Fruit fly (Drosophila melanogaster): ENCODE measurements around the gene CG32808.
A peak's percentile ranks its signal among the peaks of the same experiment; 100 is the strongest.

CG32808 gene

dm6 chrX:1478276-1479122 lies 8.9 kb upstream of the CG32808 start, which contains the start of gene rush (continued):
- TF ChIP-seq CG16815 (GFP tag; optimal IDR thresholded peaks at IDR 0.05) (no peak), CG3281 (GFP tag; optimal IDR thresholded peaks at IDR 0.05) (no peak), C15 (GFP tag; IDR thresholded peaks at IDR 0.05) (no peak), CG7839 (tag; optimal IDR thresholded peaks at IDR 0.05) (peak; percentile 0), hth (optimal IDR thresholded peaks at IDR 0.05) (no peak), dmrt11E (tag; optimal IDR thresholded peaks at IDR 0.05) (no peak), dimm (GFP tag; IDR thresholded peaks at IDR 0.05) (no peak), CG10267 (tag; optimal IDR thresholded peaks at IDR 0.05) (peak; percentile 91), CG11696 (GFP tag; IDR thresholded peaks at IDR 0.05) (0 out of 2 replicates have a peak, but pooled peaks have one; percentile 15), lmd (GFP tag; IDR thresholded peaks at IDR 0.05) (peak; percentile 45; the same call in 1 of the 2 replicates), zen2 (GFP tag; IDR thresholded peaks at IDR 0.05; ENCODE audit: partially characterized antibody) (no peak), E2f1 (GFP tag; IDR thresholded peaks at IDR 0.05) (no peak), CG33557 (GFP tag; optimal IDR thresholded peaks at IDR 0.05) (no peak), crc (GFP tag; optimal IDR thresholded peaks at IDR 0.05) (no peak), Hand (GFP tag; optimal IDR thresholded peaks at IDR 0.05) (no peak), CG1024 (GFP tag; IDR thresholded peaks at IDR 0.05) (no peak), CG9727 (GFP tag; optimal IDR thresholded peaks at IDR 0.05) (peak; percentile 8), CG10654 (GFP tag; optimal IDR thresholded peaks at IDR 0.05) (no peak), Aef1 (GFP tag; IDR thresholded peaks at IDR 0.05) (0 out of 3 replicates have a peak, but pooled peaks have one; percentile 21), Dfd (GFP tag; optimal IDR thresholded peaks at IDR 0.05) (no peak), Gug (GFP tag; IDR thresholded peaks at IDR 0.05) (peak; percentile 55; the same call in 3 of the 4 replicates), Sox102F (GFP tag; optimal IDR thresholded peaks at IDR 0.05) (no peak), pfk (GFP tag; optimal IDR thresholded peaks at IDR 0.05) (no peak), CG11093 (GFP tag; IDR thresholded peaks at IDR 0.05) (no peak), wdn (GFP tag; IDR thresholded peaks at IDR 0.05) (0 out of 2 replicates have a peak, but pooled peaks have one; percentile 43), Dll (GFP tag; IDR thresholded peaks at IDR 0.05; ENCODE audit: partially characterized antibody) (0 out of 4 replicates have a peak, but pooled peaks have one; percentile 35), D19A (tag; optimal IDR thresholded peaks at IDR 0.05) (no peak), CG1792 (GFP tag; optimal IDR thresholded peaks at IDR 0.05) (peak; percentile 13), NfI (GFP tag; optimal IDR thresholded peaks at IDR 0.05) (peak; percentile 42), bcd (GFP tag; optimal IDR thresholded peaks at IDR 0.05) (peak; percentile 50), vnd (GFP tag; IDR thresholded peaks at IDR 0.05; ENCODE audit: partially characterized antibody) (no peak), Myb (GFP tag; optimal IDR thresholded peaks at IDR 0.05) (peak; percentile 95), Sox100B (GFP tag; optimal IDR thresholded peaks at IDR 0.05) (no peak), kah (GFP tag; optimal IDR thresholded peaks at IDR 0.05) (no peak), CG33213 (GFP tag; optimal IDR thresholded peaks at IDR 0.05) (peak; percentile 46), knrl (GFP tag; IDR thresholded peaks at IDR 0.05; ENCODE audit: partially characterized antibody) (no peak), CHES-1-like (GFP tag; optimal IDR thresholded peaks at IDR 0.05) (no peak), Drgx (GFP tag; IDR thresholded peaks at IDR 0.05) (no peak; the same call in 1 of the 2 replicates), dysf (GFP tag; IDR thresholded peaks at IDR 0.05) (0 out of 3 replicates have a peak, but pooled peaks have one; percentile 18), Hmx (GFP tag; optimal IDR thresholded peaks at IDR 0.05) (no peak), Dek (tag; optimal IDR thresholded peaks at IDR 0.05) (no peak), Six4 (GFP tag; optimal IDR thresholded peaks at IDR 0.05) (no peak), CG10321 (GFP tag; IDR thresholded peaks at IDR 0.05) (peak; percentile 24; the same call in 1 of the 2 replicates), Dbx (GFP tag; IDR thresholded peaks at IDR 0.05) (no peak; the same call in 2 of the 3 replicates), schlank (tag; optimal IDR thresholded peaks at IDR 0.05) (no peak), CG14441 (GFP tag; IDR thresholded peaks at IDR 0.05) (peak; percentile 29; the same call in 1 of the 2 replicates), CG17568 (GFP tag; optimal IDR thresholded peaks at IDR 0.05) (no peak), Ssrp (tag; optimal IDR thresholded peaks at IDR 0.05) (no peak), lab (GFP tag; optimal IDR thresholded peaks at IDR 0.05) (peak; percentile 48)
